Fruit fly (Drosophila melanogaster) whole organism, embryonic: Measurements from ENCODE around the gene CG14657.
A peak's percentile ranks its signal among the peaks of the same experiment; 100 is the strongest.

Experiments
- BtbVII ChIP-seq: fragments of 200-800 bp; sonication (Bioruptor generic); optimal IDR thresholded peaks from 3 replicates; lab custom pipeline; 2017; ENCODE audit warnings: missing biosample characterization, mild to moderate bottlenecking, missing genetic modification characterization
- C15 ChIP-seq: fragments of 200-800 bp; sonication (Bioruptor generic); IDR thresholded peaks from 3 replicates; pipeline ENCODE4 v1.3.6; 2022; ENCODE audit warnings: missing biosample characterization, missing genetic modification characterization
- CG11695 ChIP-seq: fragments of 200-800 bp; sonication (Bioruptor generic); IDR thresholded peaks from 3 replicates; pipeline ENCODE4 v1.3.6; 2022; ENCODE audit warnings: missing biosample characterization, missing genetic modification characterization
- CG1233 ChIP-seq: fragments of 200-800 bp; sonication (Bioruptor generic); optimal IDR thresholded peaks from 4 replicates; lab custom pipeline; 2018; ENCODE audit warnings: missing biosample characterization, mild to moderate bottlenecking, missing genetic modification characterization
- CG14050 ChIP-seq: fragments of 200-800 bp; sonication (Bioruptor generic); IDR thresholded peaks from 3 replicates; pipeline ENCODE4 v1.3.6; 2022; ENCODE audit warnings: missing biosample characterization, missing genetic modification characterization
- CG14667 ChIP-seq: fragments of 200-800 bp; sonication (Bioruptor generic); IDR thresholded peaks from 2 replicates; pipeline ENCODE4 v1.3.6; 2022; ENCODE audit warnings: missing biosample characterization, missing genetic modification characterization
- CG16815 ChIP-seq: fragments of 200-800 bp; sonication (Bioruptor generic); optimal IDR thresholded peaks from 3 replicates; lab custom pipeline; 2017; ENCODE audit warnings: missing biosample characterization, mild to moderate bottlenecking, missing genetic modification characterization
- CG17328 ChIP-seq: fragments of 200-800 bp; sonication (Bioruptor generic); IDR thresholded peaks from 2 replicates; pipeline ENCODE4 v1.3.6; 2022; ENCODE audit warnings: missing biosample characterization, missing genetic modification characterization
- CG18476 ChIP-seq: fragments of 200-800 bp; sonication (Bioruptor generic); optimal IDR thresholded peaks from 2 replicates; lab custom pipeline; 2016; ENCODE audit warnings: missing biosample characterization, mild to moderate bottlenecking, missing genetic modification characterization
- CG31365 ChIP-seq: fragments of 200-800 bp; sonication (Bioruptor generic); optimal IDR thresholded peaks from 2 replicates; lab custom pipeline; 2018; ENCODE audit warnings: missing biosample characterization, mild to moderate bottlenecking, missing genetic modification characterization
- CG32532 ChIP-seq: fragments of 200-800 bp; sonication (Bioruptor generic); IDR thresholded peaks from 2 replicates; pipeline ENCODE4 v1.3.6; 2022; ENCODE audit warnings: missing biosample characterization, missing genetic modification characterization
- CG3726 ChIP-seq: fragments of 200-800 bp; sonication (Bioruptor generic); IDR thresholded peaks from 3 replicates; pipeline ENCODE4, ENCODE4 v1.3.6; 2022; ENCODE audit warnings: missing biosample characterization, missing genetic modification characterization
- CG3847 ChIP-seq: fragments of 200-800 bp; sonication (Bioruptor generic); IDR thresholded peaks from 2 replicates; pipeline ENCODE4 v1.3.6; 2022; ENCODE audit warnings: missing biosample characterization, missing genetic modification characterization
- CG6813 ChIP-seq: fragments of 200-800 bp; sonication (Bioruptor generic); optimal IDR thresholded peaks from 2 replicates; lab custom pipeline; 2017; ENCODE audit warnings: missing biosample characterization, missing genetic modification characterization, mild to moderate bottlenecking, moderate library complexity, missing genetic modification reagents
- CG9215 ChIP-seq: fragments of 200-800 bp; sonication (Bioruptor generic); IDR thresholded peaks from 2 replicates; pipeline ENCODE4 v1.3.6; 2022; ENCODE audit warnings: missing biosample characterization, missing genetic modification characterization
- CoRest ChIP-seq: fragments of 200-800 bp; sonication (Bioruptor generic); optimal IDR thresholded peaks from 3 replicates; lab custom pipeline; 2018; ENCODE audit warnings: missing biosample characterization, mild to moderate bottlenecking, missing genetic modification characterization, moderate library complexity
- D19A ChIP-seq: fragments of 200-800 bp; optimal IDR thresholded peaks from 3 replicates; lab custom pipeline; 2019; ENCODE audit warnings: missing biosample characterization, mild to moderate bottlenecking, missing genetic modification characterization, moderate library complexity
- D19B ChIP-seq: fragments of 200-800 bp; sonication (Bioruptor generic); optimal IDR thresholded peaks from 2 replicates; lab custom pipeline; 2017; ENCODE audit warnings: missing biosample characterization, mild to moderate bottlenecking, missing genetic modification characterization
- Drgx ChIP-seq: fragments of 200-800 bp; sonication (Bioruptor generic); IDR thresholded peaks from 2 replicates; pipeline ENCODE4 v1.3.6; 2022; ENCODE audit warnings: missing biosample characterization, missing genetic modification characterization
- E2f2 ChIP-seq: fragments of 200-800 bp; sonication (Bioruptor generic); IDR thresholded peaks from 2 replicates; pipeline ENCODE4 v1.3.6; 2022; ENCODE audit warnings: missing biosample characterization, missing genetic modification characterization
- Gug ChIP-seq: fragments of 200-800 bp; sonication (Bioruptor generic); IDR thresholded peaks from 4 replicates; pipeline ENCODE4 v1.3.6; 2022; ENCODE audit warnings: missing biosample characterization, missing genetic modification characterization
- HLH4C ChIP-seq: fragments of 200-800 bp; sonication (Bioruptor generic); IDR thresholded peaks from 3 replicates; pipeline ENCODE4 v1.3.6; 2022; ENCODE audit warnings: missing biosample characterization, missing genetic modification characterization; ENCODE audit not compliant: partially characterized antibody
- Hand ChIP-seq: fragments of 200-800 bp; sonication (Bioruptor generic); optimal IDR thresholded peaks from 2 replicates; lab custom pipeline; 2017; ENCODE audit warnings: mild to moderate bottlenecking, missing biosample characterization, missing genetic modification reagents, missing genetic modification characterization
- Hey ChIP-seq: fragments of 200-800 bp; sonication (Bioruptor generic); optimal IDR thresholded peaks from 3 replicates; lab custom pipeline; 2018; ENCODE audit warnings: missing biosample characterization, mild to moderate bottlenecking, missing genetic modification characterization
- Hr78 ChIP-seq, 2 experiments: fragments of 200-800 bp in 1 of 2; fragments of >200 bp in 1 of 2; sonication (Bioruptor generic) in 1 of 2; optimal IDR thresholded peaks; 2 replicates each; lab custom pipeline; 2017 to 2019; ENCODE audit warnings: missing biosample characterization in 2 of 2, missing genetic modification characterization in 2 of 2, mild to moderate bottlenecking in 1 of 2, moderate library complexity in 1 of 2
- Mad ChIP-seq: fragments of 200-800 bp; sonication (Bioruptor generic); optimal IDR thresholded peaks from 2 replicates; lab custom pipeline; 2016; ENCODE audit warnings: missing biosample characterization, missing genetic modification characterization
- Med ChIP-seq: fragments of 200-800 bp; sonication (Bioruptor generic); peaks from one replicate; lab custom pipeline; 2016; ENCODE audit warnings: missing biosample characterization, missing genetic modification characterization, mild to moderate bottlenecking, inconsistent platforms, moderate library complexity
- Meics ChIP-seq: fragments of 200-800 bp; sonication (Bioruptor generic); optimal IDR thresholded peaks from 2 replicates; lab custom pipeline; 2017; ENCODE audit warnings: missing biosample characterization, mild to moderate bottlenecking, missing genetic modification characterization
- Mrtf ChIP-seq: fragments of 200-800 bp; sonication (Bioruptor generic); IDR thresholded peaks from 3 replicates; pipeline ENCODE4 v1.3.6; 2022; ENCODE audit warnings: missing biosample characterization, missing genetic modification characterization
- Neu2 ChIP-seq: fragments of 200-800 bp; sonication (Bioruptor generic); optimal IDR thresholded peaks from 3 replicates; lab custom pipeline; 2016; ENCODE audit warnings: missing biosample characterization, missing genetic modification characterization, borderline replicate concordance
- PHDP ChIP-seq: fragments of 200-800 bp; sonication (Bioruptor generic); optimal IDR thresholded peaks from 3 replicates; lab custom pipeline; 2018; ENCODE audit warnings: missing biosample characterization, mild to moderate bottlenecking, missing genetic modification characterization, moderate library complexity
- Taf1 ChIP-seq: fragments of 200-800 bp; sonication (Bioruptor generic); IDR thresholded peaks from 2 replicates; pipeline ENCODE4 v1.3.6; 2022; ENCODE audit warnings: missing biosample characterization, missing genetic modification characterization
- Xbp1 ChIP-seq: fragments of 200-800 bp; sonication (Bioruptor generic); optimal IDR thresholded peaks from 3 replicates; lab custom pipeline; 2016; ENCODE audit warnings: missing biosample characterization, mild to moderate bottlenecking, missing genetic modification characterization
- ase ChIP-seq: fragments of 200-800 bp; sonication (Bioruptor generic); IDR thresholded peaks from 3 replicates; pipeline ENCODE4 v1.3.6; 2022; ENCODE audit warnings: missing biosample characterization, missing genetic modification characterization
- btn ChIP-seq: fragments of 200-800 bp; sonication (Bioruptor generic); optimal IDR thresholded peaks from 2 replicates; lab custom pipeline; 2016; ENCODE audit warnings: missing biosample characterization, missing genetic modification characterization
- eyg ChIP-seq: fragments of 200-800 bp; sonication (Bioruptor generic); optimal IDR thresholded peaks from 3 replicates; lab custom pipeline; 2016; ENCODE audit warnings: missing biosample characterization, missing genetic modification characterization
- gcm2 ChIP-seq: fragments of 200-800 bp; sonication (Bioruptor generic); optimal IDR thresholded peaks from 2 replicates; lab custom pipeline; 2016; ENCODE audit warnings: missing biosample characterization, missing genetic modification characterization
- gsb ChIP-seq: fragments of 200-800 bp; sonication (Bioruptor generic); IDR thresholded peaks from 2 replicates; pipeline ENCODE4 v1.3.6; 2022; ENCODE audit warnings: missing biosample characterization, missing genetic modification characterization
- gt ChIP-seq: fragments of 200-800 bp; sonication (Bioruptor generic); IDR thresholded peaks from 2 replicates; pipeline ENCODE4 v1.3.6; 2022; ENCODE audit warnings: missing biosample characterization, missing genetic modification characterization
- hth ChIP-seq: fragments of >200 bp; optimal IDR thresholded peaks from 2 replicates; lab custom pipeline; 2017; ENCODE audit warnings: inconsistent platforms
- kay ChIP-seq: fragments of 200-800 bp; sonication (Bioruptor generic); optimal IDR thresholded peaks from 2 replicates; lab custom pipeline; 2016; ENCODE audit warnings: missing biosample characterization, missing genetic modification characterization
- lmd ChIP-seq: fragments of 200-800 bp; sonication (Bioruptor generic); IDR thresholded peaks from 2 replicates; pipeline ENCODE4 v1.3.6; 2022; ENCODE audit warnings: missing biosample characterization, missing genetic modification characterization
- maf-S ChIP-seq: fragments of 200-800 bp; sonication (Bioruptor generic); optimal IDR thresholded peaks from 2 replicates; lab custom pipeline; 2016; ENCODE audit warnings: missing biosample characterization, missing genetic modification characterization
- pan ChIP-seq, 4 experiments: fragments of >200 bp in 3 of 4; fragments of 200-800 bp in 1 of 4; sonication (Bioruptor generic) in 1 of 4; optimal IDR thresholded peaks in 3 of 4; IDR thresholded peaks in 1 of 4; 2 replicates each; pipeline versions ENCODE4 v1.3.6 to Lab custom; 2017 to 2022; ENCODE audit warnings: missing biosample characterization in 2 of 4, missing genetic modification characterization in 2 of 4, mixed read lengths in 1 of 4
- pb ChIP-seq: fragments of 200-800 bp; sonication (Bioruptor generic); optimal IDR thresholded peaks from 3 replicates; lab custom pipeline; 2016; ENCODE audit warnings: missing biosample characterization, missing genetic modification characterization
- pum ChIP-seq: fragments of 200-800 bp; sonication (Bioruptor generic); optimal IDR thresholded peaks from 2 replicates; lab custom pipeline; 2016; ENCODE audit warnings: missing biosample characterization, missing genetic modification characterization
- pzg ChIP-seq: fragments of 200-800 bp; sonication (Bioruptor generic); optimal IDR thresholded peaks from 3 replicates; lab custom pipeline; 2018; ENCODE audit warnings: missing biosample characterization, mild to moderate bottlenecking, missing genetic modification characterization, moderate library complexity
- sr ChIP-seq: fragments of 200-800 bp; sonication (Bioruptor generic); IDR thresholded peaks from 3 replicates; pipeline ENCODE4 v1.3.6; 2022; ENCODE audit warnings: missing biosample characterization, missing genetic modification characterization
- tio ChIP-seq: fragments of 200-800 bp; sonication (Bioruptor generic); optimal IDR thresholded peaks from 2 replicates; lab custom pipeline; 2017; ENCODE audit warnings: missing biosample characterization, missing genetic modification characterization, inconsistent platforms
- twi ChIP-seq: fragments of 200-800 bp; optimal IDR thresholded peaks from 2 replicates; lab custom pipeline; 2019; ENCODE audit warnings: missing biosample characterization, mild to moderate bottlenecking, missing genetic modification characterization, moderate library complexity
- wor ChIP-seq: fragments of 200-800 bp; sonication (Bioruptor generic); IDR thresholded peaks from 2 replicates; pipeline ENCODE4 v1.3.6; 2022; ENCODE audit warnings: missing biosample characterization, missing genetic modification characterization

Gene CG14657

DNA sequence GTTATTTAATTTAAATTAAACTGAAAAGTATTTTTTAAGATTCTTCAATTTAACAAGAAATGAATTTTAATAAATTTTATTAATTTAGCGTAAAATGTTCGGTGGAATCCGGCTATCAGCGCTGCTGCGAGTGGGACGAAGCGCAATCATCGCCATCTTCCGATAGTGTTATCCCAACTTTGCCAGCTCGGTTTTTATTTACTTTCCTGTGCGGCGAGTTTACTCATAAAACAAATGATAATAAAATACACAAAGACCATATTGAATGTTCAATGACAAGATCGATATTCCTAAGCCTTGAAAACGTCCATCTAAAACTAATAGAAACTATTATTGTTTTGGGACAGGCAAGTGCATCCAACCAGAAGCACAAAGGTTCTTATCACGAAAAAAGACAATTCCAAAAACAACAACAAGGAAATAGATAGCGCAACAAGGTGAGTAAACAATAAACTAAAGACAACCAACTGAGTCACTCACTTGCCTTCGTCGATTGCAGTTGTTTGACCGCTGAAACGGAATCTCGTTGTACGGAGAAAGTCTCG is 8.0 kb downstream of the CG14657 start (continued):
- TF ChIP-seq pum: no peak
- no peak for TF ChIP-seq Mrtf
- peak; percentile 73; the same call in 3 of the 4 replicates for TF ChIP-seq Gug (GFP tag; lab: Robert Waterston, UW)
- TF ChIP-seq CG6813 (GFP tag; lab: Kevin White, UChicago): peak; percentile 87
- TF ChIP-seq CG17328: no peak
- TF ChIP-seq HLH4C: peak; percentile 55
- no peak for TF ChIP-seq pb (GFP tag; lab: Kevin White, UChicago)
- no peak; the same call in 1 of the 2 replicates for TF ChIP-seq gsb (GFP tag; lab: Robert Waterston, UW)
- peak; percentile 67 for TF ChIP-seq CG32532
- TF ChIP-seq CG18476: no peak
- TF ChIP-seq Xbp1: peak; percentile 1
- peak; percentile 53 for TF ChIP-seq lmd (GFP tag; lab: Robert Waterston, UW)
- no peak for TF ChIP-seq pan (optimal IDR thresholded peaks at IDR 0.05; lab: Kevin White, UChicago)
- peak in 1 of 2 experiments; percentile 54 for TF ChIP-seq pan (GFP tag; optimal IDR thresholded peaks at IDR 0.05 in 1 of 2, IDR thresholded peaks at IDR 0.05 in 1 of 2)
- TF ChIP-seq Neu2 (GFP tag; lab: Kevin White, UChicago): no peak
- 0 out of 2 replicates have a peak, but pooled peaks have one; percentile 5 for TF ChIP-seq Drgx (GFP tag; lab: Robert Waterston, UW)
- peak; percentile 39 for TF ChIP-seq maf-S (GFP tag; lab: Kevin White, UChicago)
- TF ChIP-seq Hand (GFP tag; lab: Kevin White, UChicago): peak; percentile 58
- peak; percentile 89 for TF ChIP-seq Med
- no peak for TF ChIP-seq D19B (GFP tag; lab: Kevin White, UChicago)
- no peak for TF ChIP-seq wor
- no peak for TF ChIP-seq Hey (tag; lab: Kevin White, UChicago)
- peak; percentile 77 for TF ChIP-seq BtbVII (GFP tag; lab: Kevin White, UChicago)
- no peak for TF ChIP-seq gt
- TF ChIP-seq twi (tag; lab: Kevin White, UChicago): peak; percentile 68
- no peak for TF ChIP-seq gcm2 (GFP tag; lab: Kevin White, UChicago)
- TF ChIP-seq eyg (GFP tag; lab: Kevin White, UChicago): no peak
- no peak for TF ChIP-seq CG3726
- no peak for TF ChIP-seq btn
- no peak for TF ChIP-seq Taf1 (GFP tag; lab: Robert Waterston, UW)
- TF ChIP-seq Mad (GFP tag; lab: Kevin White, UChicago): no peak
- no peak for TF ChIP-seq C15 (GFP tag; lab: Robert Waterston, UW)
- TF ChIP-seq CoRest (tag; lab: Kevin White, UChicago): peak; percentile 50
- peak; percentile 50 for TF ChIP-seq pzg (GFP tag; lab: Kevin White, UChicago)
- peak; percentile 42 for TF ChIP-seq E2f2 (GFP tag; lab: Robert Waterston, UW)
- TF ChIP-seq CG1233 (GFP tag; lab: Kevin White, UChicago): peak; percentile 80
- peak; percentile 66 for TF ChIP-seq CG3847 (GFP tag; lab: Robert Waterston, UW)
- TF ChIP-seq tio (GFP tag; lab: Kevin White, UChicago): no peak
- peak in 1 of 2 experiments; percentile 45 for TF ChIP-seq Hr78 (GFP tag; optimal IDR thresholded peaks at IDR 0.05; lab: Kevin White, UChicago)
- TF ChIP-seq CG14667: no peak
- peak; percentile 49 for TF ChIP-seq Meics (GFP tag; lab: Kevin White, UChicago)
- TF ChIP-seq D19A: peak; percentile 43
- no peak for TF ChIP-seq CG14050
- peak; percentile 75 for TF ChIP-seq PHDP (tag; lab: Kevin White, UChicago)
- TF ChIP-seq CG9215 (GFP tag; lab: Robert Waterston, UW): no peak
- no peak for TF ChIP-seq hth (lab: Kevin White, UChicago)
- TF ChIP-seq CG11695 (GFP tag; lab: Robert Waterston, UW): 0 out of 3 replicates have a peak, but pooled peaks have one; percentile 32
- TF ChIP-seq CG31365 (tag; lab: Kevin White, UChicago): peak; percentile 50
- 0 out of 3 replicates have a peak, but pooled peaks have one; percentile 29 for TF ChIP-seq ase (GFP tag; lab: Robert Waterston, UW)
- TF ChIP-seq kay (GFP tag; lab: Kevin White, UChicago): peak; percentile 71
- no peak; the same call in 1 of the 3 replicates for TF ChIP-seq sr (GFP tag; lab: Robert Waterston, UW)
- TF ChIP-seq CG16815 (GFP tag; lab: Kevin White, UChicago): peak; percentile 6
